Fruit fly (Drosophila melanogaster) whole organism, embryonic: ENCODE data around the gene mRpL19.

Experiments
- Ada2b ChIP-seq: fragments of 200-800 bp; sonication (Bioruptor generic); IDR thresholded peaks from 2 replicates; pipeline ENCODE4 v1.3.6; 2022; ENCODE audit warnings: missing biosample characterization, missing genetic modification characterization
- CG1233 ChIP-seq: fragments of 200-800 bp; sonication (Bioruptor generic); optimal IDR thresholded peaks from 4 replicates; lab custom pipeline; 2018; ENCODE audit warnings: missing biosample characterization, mild to moderate bottlenecking, missing genetic modification characterization
- CG13296 ChIP-seq: fragments of 200-800 bp; sonication (Bioruptor generic); optimal IDR thresholded peaks from 3 replicates; lab custom pipeline; 2018; ENCODE audit warnings: missing biosample characterization, mild to moderate bottlenecking, missing genetic modification characterization
- CG1529 ChIP-seq: fragments of 200-800 bp; sonication (Bioruptor generic); optimal IDR thresholded peaks from 3 replicates; lab custom pipeline; 2018; ENCODE audit warnings: missing biosample characterization, missing genetic modification characterization
- CG15479 ChIP-seq: fragments of 200-800 bp; sonication (Bioruptor generic); optimal IDR thresholded peaks from 3 replicates; lab custom pipeline; 2019; ENCODE audit warnings: missing biosample characterization, mild to moderate bottlenecking, missing genetic modification characterization, moderate library complexity
- CG1603 ChIP-seq: fragments of 200-800 bp; sonication (Bioruptor generic); optimal IDR thresholded peaks from 2 replicates; lab custom pipeline; 2019; ENCODE audit warnings: missing biosample characterization, mild to moderate bottlenecking, missing genetic modification characterization, moderate library complexity
- CG16779 ChIP-seq: fragments of 200-800 bp; sonication (Bioruptor generic); IDR thresholded peaks from 2 replicates; pipeline ENCODE4 v1.3.6; 2022; ENCODE audit warnings: missing biosample characterization, missing genetic modification characterization
- CG16813 ChIP-seq: fragments of 200-800 bp; sonication (Bioruptor generic); IDR thresholded peaks from 3 replicates; pipeline ENCODE4 v1.3.6; 2022; ENCODE audit warnings: missing biosample characterization, missing genetic modification characterization; ENCODE audit not compliant: partially characterized antibody
- CG17361 ChIP-seq: fragments of 200-800 bp; sonication (Bioruptor generic); IDR thresholded peaks from 3 replicates; pipeline ENCODE4 v1.3.6; 2022; ENCODE audit warnings: missing biosample characterization, missing genetic modification characterization
- CG17568 ChIP-seq: fragments of 200-800 bp; sonication (Bioruptor generic); optimal IDR thresholded peaks from 2 replicates; lab custom pipeline; 2018; ENCODE audit warnings: missing biosample characterization, mild to moderate bottlenecking, missing genetic modification characterization, moderate library complexity
- CG18262 ChIP-seq: fragments of 200-800 bp; optimal IDR thresholded peaks from 3 replicates; lab custom pipeline; 2019; ENCODE audit warnings: missing biosample characterization, mild to moderate bottlenecking, missing genetic modification characterization, moderate library complexity
- CG18599 ChIP-seq: fragments of 200-800 bp; sonication (Bioruptor generic); optimal IDR thresholded peaks from 3 replicates; lab custom pipeline; 2017; ENCODE audit warnings: missing biosample characterization, missing genetic modification characterization, mild to moderate bottlenecking, moderate library complexity, missing genetic modification reagents
- CG2120 ChIP-seq: fragments of 200-800 bp; sonication (Bioruptor generic); optimal IDR thresholded peaks from 3 replicates; lab custom pipeline; 2016; ENCODE audit warnings: missing biosample characterization, missing genetic modification characterization
- CG2199 ChIP-seq: fragments of 200-800 bp; sonication (Bioruptor generic); IDR thresholded peaks from 3 replicates; pipeline ENCODE4 v1.3.6; 2022; ENCODE audit warnings: missing biosample characterization, missing genetic modification characterization
- CG30020 ChIP-seq: fragments of 200-800 bp; optimal IDR thresholded peaks from 2 replicates; lab custom pipeline; 2019; ENCODE audit warnings: missing biosample characterization, mild to moderate bottlenecking, missing genetic modification characterization, moderate library complexity
- CG3065 ChIP-seq: fragments of 200-800 bp; sonication (Bioruptor generic); optimal IDR thresholded peaks from 2 replicates; lab custom pipeline; 2016; ENCODE audit warnings: missing biosample characterization, missing genetic modification characterization
- CG3281 ChIP-seq: fragments of 200-800 bp; sonication (Bioruptor generic); optimal IDR thresholded peaks from 3 replicates; lab custom pipeline; 2017; ENCODE audit warnings: missing biosample characterization, mild to moderate bottlenecking, missing genetic modification characterization
- CG42726 ChIP-seq: fragments of 200-800 bp; sonication (Bioruptor generic); IDR thresholded peaks from 2 replicates; pipeline ENCODE4 v1.3.6; 2022; ENCODE audit warnings: missing biosample characterization, missing genetic modification characterization; ENCODE audit not compliant: partially characterized antibody
- CG4854 ChIP-seq: fragments of 200-800 bp; sonication (Bioruptor generic); optimal IDR thresholded peaks from 2 replicates; lab custom pipeline; 2016; ENCODE audit warnings: missing biosample characterization, missing genetic modification characterization, inconsistent platforms
- CG5953 ChIP-seq: fragments of 200-800 bp; sonication (Bioruptor generic); IDR thresholded peaks from 2 replicates; pipeline ENCODE4 v1.3.6; 2022; ENCODE audit warnings: missing biosample characterization, missing genetic modification characterization
- CG6175 ChIP-seq: fragments of 200-800 bp; sonication (Bioruptor generic); IDR thresholded peaks from 3 replicates; pipeline ENCODE4 v1.3.6; 2022; ENCODE audit warnings: missing biosample characterization, missing genetic modification characterization
- CG6254 ChIP-seq: fragments of 200-800 bp; sonication (Bioruptor generic); optimal IDR thresholded peaks from 3 replicates; lab custom pipeline; 2017; ENCODE audit warnings: mild to moderate bottlenecking, missing biosample characterization, missing genetic modification reagents, missing genetic modification characterization
- CG8765 ChIP-seq: fragments of 200-800 bp; sonication (Bioruptor generic); IDR thresholded peaks from 2 replicates; pipeline ENCODE4 v1.3.6; 2022; ENCODE audit warnings: missing biosample characterization, missing genetic modification characterization
- CG9215 ChIP-seq: fragments of 200-800 bp; sonication (Bioruptor generic); IDR thresholded peaks from 2 replicates; pipeline ENCODE4 v1.3.6; 2022; ENCODE audit warnings: missing biosample characterization, missing genetic modification characterization
- D19A ChIP-seq: fragments of 200-800 bp; optimal IDR thresholded peaks from 3 replicates; lab custom pipeline; 2019; ENCODE audit warnings: missing biosample characterization, mild to moderate bottlenecking, missing genetic modification characterization, moderate library complexity
- Dad ChIP-seq: fragments of 200-800 bp; sonication (Bioruptor generic); optimal IDR thresholded peaks from 3 replicates; lab custom pipeline; 2016; ENCODE audit warnings: missing biosample characterization, missing genetic modification characterization
- Kr ChIP-seq: fragments of 200-800 bp; sonication (Bioruptor generic); optimal IDR thresholded peaks from 2 replicates; lab custom pipeline; 2017; ENCODE audit warnings: missing biosample characterization, mild to moderate bottlenecking, missing genetic modification characterization
- Lpt ChIP-seq: fragments of >200 bp; optimal IDR thresholded peaks from 2 replicates; lab custom pipeline; 2018; ENCODE audit warnings: missing biosample characterization, missing genetic modification characterization
- MESR4 ChIP-seq: fragments of 200-800 bp; sonication (Bioruptor generic); optimal IDR thresholded peaks from 2 replicates; lab custom pipeline; 2018; ENCODE audit warnings: missing biosample characterization, mild to moderate bottlenecking, missing genetic modification characterization, moderate library complexity
- Meics ChIP-seq: fragments of 200-800 bp; sonication (Bioruptor generic); optimal IDR thresholded peaks from 2 replicates; lab custom pipeline; 2017; ENCODE audit warnings: missing biosample characterization, mild to moderate bottlenecking, missing genetic modification characterization
- NC2α ChIP-seq: fragments of 200-800 bp; sonication (Bioruptor generic); optimal IDR thresholded peaks from 2 replicates; lab custom pipeline; 2016; ENCODE audit warnings: missing biosample characterization, missing genetic modification characterization
- Oli ChIP-seq: fragments of 200-800 bp; sonication (Bioruptor generic); optimal IDR thresholded peaks from 2 replicates; lab custom pipeline; 2018; ENCODE audit warnings: missing biosample characterization, mild to moderate bottlenecking, missing genetic modification characterization, moderate library complexity
- Taf1 ChIP-seq: fragments of 200-800 bp; sonication (Bioruptor generic); IDR thresholded peaks from 2 replicates; pipeline ENCODE4 v1.3.6; 2022; ENCODE audit warnings: missing biosample characterization, missing genetic modification characterization
- ase ChIP-seq: fragments of 200-800 bp; sonication (Bioruptor generic); IDR thresholded peaks from 3 replicates; pipeline ENCODE4 v1.3.6; 2022; ENCODE audit warnings: missing biosample characterization, missing genetic modification characterization
- cg ChIP-seq: fragments of 200-800 bp; sonication (Bioruptor generic); optimal IDR thresholded peaks from 3 replicates; lab custom pipeline; 2019; ENCODE audit warnings: missing biosample characterization, mild to moderate bottlenecking, missing genetic modification characterization, moderate library complexity
- crp ChIP-seq, 2 experiments: fragments of 200-800 bp; sonication (Bioruptor generic); optimal IDR thresholded peaks; 2 replicates in 1 of 2; 3 replicates in 1 of 2; lab custom pipeline; 2017; ENCODE audit warnings: missing biosample characterization in 2 of 2, missing genetic modification characterization in 2 of 2, mild to moderate bottlenecking in 1 of 2, moderate library complexity in 1 of 2
- dan ChIP-seq: fragments of 200-800 bp; sonication (Bioruptor generic); IDR thresholded peaks from 2 replicates; pipeline ENCODE4 v1.3.6; 2022; ENCODE audit warnings: missing biosample characterization, missing genetic modification characterization
- en ChIP-seq: fragments of 200-800 bp; sonication (Bioruptor generic); optimal IDR thresholded peaks from 2 replicates; lab custom pipeline; 2016; ENCODE audit warnings: missing biosample characterization, missing genetic modification characterization
- fd102C ChIP-seq: fragments of 200-800 bp; sonication (Bioruptor generic); optimal IDR thresholded peaks from 2 replicates; lab custom pipeline; 2018; ENCODE audit warnings: missing biosample characterization, mild to moderate bottlenecking, missing genetic modification characterization, moderate library complexity
- hth ChIP-seq: fragments of >200 bp; optimal IDR thresholded peaks from 2 replicates; lab custom pipeline; 2017; ENCODE audit warnings: inconsistent platforms
- ind ChIP-seq: fragments of 200-800 bp; sonication (Bioruptor generic); optimal IDR thresholded peaks from 3 replicates; lab custom pipeline; 2016; ENCODE audit warnings: missing biosample characterization, missing genetic modification characterization
- kay ChIP-seq: fragments of 200-800 bp; sonication (Bioruptor generic); optimal IDR thresholded peaks from 2 replicates; lab custom pipeline; 2016; ENCODE audit warnings: missing biosample characterization, missing genetic modification characterization
- knrl ChIP-seq: fragments of 200-800 bp; sonication (Bioruptor generic); IDR thresholded peaks from 3 replicates; pipeline ENCODE4 v1.3.6; 2022; ENCODE audit warnings: missing biosample characterization, missing genetic modification characterization; ENCODE audit not compliant: partially characterized antibody
- lbe ChIP-seq: fragments of 200-800 bp; sonication (Bioruptor generic); optimal IDR thresholded peaks from 2 replicates; lab custom pipeline; 2016; ENCODE audit warnings: missing biosample characterization, mild to moderate bottlenecking, missing genetic modification characterization
- mam ChIP-seq: fragments of 200-800 bp; sonication (Bioruptor generic); optimal IDR thresholded peaks from 3 replicates; lab custom pipeline; 2016; ENCODE audit warnings: missing biosample characterization, missing genetic modification characterization
- nom ChIP-seq: fragments of 200-800 bp; sonication (Bioruptor generic); optimal IDR thresholded peaks from 2 replicates; lab custom pipeline; 2017; ENCODE audit warnings: missing biosample characterization, missing genetic modification characterization, mild to moderate bottlenecking, moderate library complexity, missing genetic modification reagents
- pb ChIP-seq: fragments of 200-800 bp; sonication (Bioruptor generic); optimal IDR thresholded peaks from 3 replicates; lab custom pipeline; 2016; ENCODE audit warnings: missing biosample characterization, missing genetic modification characterization
- trem ChIP-seq: fragments of 200-800 bp; optimal IDR thresholded peaks from 3 replicates; lab custom pipeline; 2019; ENCODE audit warnings: missing biosample characterization, mild to moderate bottlenecking, missing genetic modification characterization, moderate library complexity
- tup ChIP-seq: fragments of 200-800 bp; sonication (Bioruptor generic); optimal IDR thresholded peaks from 2 replicates; lab custom pipeline; 2016; ENCODE audit warnings: missing biosample characterization, mild to moderate bottlenecking, missing genetic modification characterization, moderate library complexity
- vvl ChIP-seq: fragments of 200-800 bp; sonication (Bioruptor generic); IDR thresholded peaks from 2 replicates; pipeline ENCODE4 v1.3.6; 2022; ENCODE audit warnings: missing biosample characterization, missing genetic modification characterization
- zfh1 ChIP-seq: fragments of 200-800 bp; sonication (Bioruptor generic); IDR thresholded peaks from 3 replicates; pipeline ENCODE4 v1.3.6; 2022; ENCODE audit warnings: missing biosample characterization, missing genetic modification characterization

mRpL19 gene

DNA sequence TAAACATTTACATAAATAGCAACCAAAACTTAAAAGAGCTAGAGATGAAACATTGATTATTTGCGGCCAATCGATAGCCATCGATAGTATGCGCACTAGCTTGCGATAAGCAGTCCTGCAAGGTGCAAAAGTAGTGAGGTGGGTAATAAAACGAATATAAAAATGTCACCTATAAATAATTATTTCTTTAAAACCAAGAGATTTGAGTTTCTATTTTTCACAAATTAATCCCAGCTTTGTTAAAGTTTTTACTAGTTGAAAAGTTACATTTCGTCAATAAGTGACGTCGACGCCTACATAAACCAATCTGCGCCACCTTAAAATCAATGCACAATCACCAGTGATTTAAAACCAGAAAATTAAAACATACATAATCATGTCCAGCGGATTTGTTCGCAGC is 23.2 kb upstream of the mRpL19 start, which contains the start of the genes Mkk4 and SLIRP2 (continued):
- TF ChIP-seq fd102C (GFP tag; lab: Kevin White, UChicago) (peak; percentile 95), trem (tag; lab: Kevin White, UChicago) (peak; percentile 97), D19A (tag; lab: Kevin White, UChicago) (peak; percentile 96), dan (peak; percentile 94), lbe (peak; percentile 98), CG42726 (GFP tag; lab: Robert Waterston, UW) (peak; percentile 85), CG16813 (GFP tag; lab: Robert Waterston, UW) (peak; percentile 87), CG6175 (peak; percentile 98), CG30020 (peak; percentile 93), crp (GFP tag; optimal IDR thresholded peaks at IDR 0.05; lab: Kevin White, UChicago) (peak in 1 of 2 experiments; percentile 75), Taf1 (GFP tag; lab: Robert Waterston, UW) (peak; percentile 98), CG17361 (GFP tag; lab: Robert Waterston, UW) (peak; percentile 100), tup (peak; percentile 98), CG3281 (peak; percentile 99), Oli (tag; lab: Kevin White, UChicago) (peak; percentile 99), NC2α (GFP tag; lab: Kevin White, UChicago) (peak; percentile 98), CG8765 (GFP tag; lab: Robert Waterston, UW) (peak; percentile 98), CG3065 (GFP tag; lab: Kevin White, UChicago) (peak; percentile 98), CG5953 (GFP tag; lab: Robert Waterston, UW) (peak; percentile 98), ase (GFP tag; lab: Robert Waterston, UW) (peak; percentile 99), Ada2b (peak; percentile 99), en (GFP tag; lab: Kevin White, UChicago) (peak; percentile 97), CG18262 (tag; lab: Kevin White, UChicago) (peak; percentile 99), CG16779 (GFP tag; lab: Robert Waterston, UW) (peak; percentile 97), CG17568 (GFP tag; lab: Kevin White, UChicago) (peak; percentile 98), MESR4 (GFP tag; lab: Kevin White, UChicago) (peak; percentile 84), CG2199 (GFP tag; lab: Robert Waterston, UW) (peak; percentile 99), CG2120 (GFP tag; lab: Kevin White, UChicago) (peak; percentile 99), Meics (peak; percentile 98), CG6254 (peak; percentile 97), CG1529 (GFP tag; lab: Kevin White, UChicago) (peak; percentile 97), CG4854 (GFP tag; lab: Kevin White, UChicago) (peak; percentile 98), CG9215 (GFP tag; lab: Robert Waterston, UW) (peak; percentile 98), CG1233 (GFP tag; lab: Kevin White, UChicago) (peak; percentile 98), Lpt (no peak), zfh1 (peak; percentile 99), CG15479 (peak; percentile 74), CG18599 (GFP tag; lab: Kevin White, UChicago) (peak; percentile 99), Kr (GFP tag; lab: Kevin White, UChicago) (peak; percentile 68), CG1603 (tag; lab: Kevin White, UChicago) (peak; percentile 93), vvl (GFP tag; lab: Robert Waterston, UW) (peak; percentile 100), nom (GFP tag; lab: Kevin White, UChicago) (peak; percentile 96), mam (GFP tag; lab: Kevin White, UChicago) (peak; percentile 99), kay (peak; percentile 98), CG13296 (peak; percentile 97), ind (peak; percentile 99), hth (no peak), knrl (GFP tag; lab: Robert Waterston, UW) (peak; percentile 90), Dad (GFP tag; lab: Kevin White, UChicago) (peak; percentile 99), pb (GFP tag; lab: Kevin White, UChicago) (peak; percentile 98), cg (no peak)
